Fruit fly (Drosophila melanogaster): ENCODE measurements around the gene CG1265.

CG1265 gene

DNA sequence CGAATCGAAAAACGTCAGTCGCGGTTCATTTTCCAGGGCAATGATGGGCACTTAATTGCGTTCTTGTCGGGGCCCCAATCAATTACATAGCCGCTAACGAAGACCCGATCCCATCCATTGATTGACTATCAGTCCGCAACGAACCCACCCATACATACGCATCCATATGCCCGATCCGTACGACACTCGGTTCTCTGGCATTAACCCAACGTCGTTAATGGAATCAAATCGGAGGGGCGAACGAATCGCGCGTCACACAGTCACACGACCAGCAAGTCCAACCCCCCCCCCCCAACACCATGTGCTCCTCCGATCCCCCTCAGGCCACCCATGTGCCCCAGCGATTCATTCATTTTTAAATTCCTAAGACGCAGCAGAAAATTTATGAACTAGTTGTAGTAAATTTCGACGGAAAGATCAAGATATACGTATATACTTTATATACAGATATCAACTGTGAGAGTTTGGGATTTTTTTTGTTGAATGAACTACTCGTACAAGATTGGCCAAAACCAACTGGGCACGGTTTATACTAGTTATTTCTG lies 33.3 kb upstream of the CG1265 start (continued):
- TF ChIP-seq CG13894 (tag; optimal IDR thresholded peaks at IDR 0.05) (peak; percentile 95), sna (GFP tag; IDR thresholded peaks at IDR 0.05; ENCODE audit: partially characterized antibody) (no peak), salm (tag; optimal IDR thresholded peaks at IDR 0.05) (no peak), E2f2 (GFP tag; IDR thresholded peaks at IDR 0.05) (0 out of 2 replicates have a peak, but pooled peaks have one; percentile 15), CG14710 (tag; optimal IDR thresholded peaks at IDR 0.05) (no peak), Lpt (GFP tag; optimal IDR thresholded peaks at IDR 0.05) (no peak), CG10321 (GFP tag; IDR thresholded peaks at IDR 0.05) (0 out of 2 replicates have a peak, but pooled peaks have one; percentile 11), br (optimal IDR thresholded peaks at IDR 0.05) (no peak), crol (GFP tag; IDR thresholded peaks at IDR 0.05) (peak; percentile 99), kay (GFP tag; optimal IDR thresholded peaks at IDR 0.05) (peak; percentile 52), Drgx (GFP tag; IDR thresholded peaks at IDR 0.05) (peak; percentile 38; the same call in 1 of the 2 replicates), Adf1 (GFP tag; IDR thresholded peaks at IDR 0.05) (peak; percentile 54), kni (GFP tag; optimal IDR thresholded peaks at IDR 0.05) (peak; percentile 13), ab (GFP tag; optimal IDR thresholded peaks at IDR 0.05) (no peak), CG6813 (GFP tag; optimal IDR thresholded peaks at IDR 0.05) (peak; percentile 9), nom (GFP tag; optimal IDR thresholded peaks at IDR 0.05) (peak; percentile 47), cg (GFP tag; optimal IDR thresholded peaks at IDR 0.05) (peak; percentile 70), cwo (GFP tag; optimal IDR thresholded peaks at IDR 0.05) (peak; percentile 99), odd (GFP tag; optimal IDR thresholded peaks at IDR 0.05) (peak; percentile 0), Fer3 (tag; optimal IDR thresholded peaks at IDR 0.05) (peak; percentile 12), abd-A (tag; optimal IDR thresholded peaks at IDR 0.05) (peak; percentile 93), chinmo (GFP tag; IDR thresholded peaks at IDR 0.05; ENCODE audit: partially characterized antibody) (peak; percentile 96), Stat92E (GFP tag; optimal IDR thresholded peaks at IDR 0.05) (peak in 1 of 3 experiments; percentile 10), CG15514 (GFP tag; optimal IDR thresholded peaks at IDR 0.05) (peak; percentile 52), HmgZ (tag; optimal IDR thresholded peaks at IDR 0.05) (peak; percentile 64), Kr (GFP tag; optimal IDR thresholded peaks at IDR 0.05) (no peak), phol (tag; optimal IDR thresholded peaks at IDR 0.05) (no peak), pros (GFP tag; optimal IDR thresholded peaks at IDR 0.05) (peak; percentile 79), grn (GFP tag; optimal IDR thresholded peaks at IDR 0.05) (peak; percentile 84), twi (tag; optimal IDR thresholded peaks at IDR 0.05) (peak; percentile 34), Ravus (GFP tag; IDR thresholded peaks at IDR 0.05) (no peak), Gug (GFP tag; IDR thresholded peaks at IDR 0.05) (peak; percentile 4; the same call in 2 of the 4 replicates), CG9932 (GFP tag; IDR thresholded peaks at IDR 0.05) (peak; percentile 49; the same call in 1 of the 2 replicates), Neu2 (GFP tag; optimal IDR thresholded peaks at IDR 0.05; ENCODE audit: borderline replicate concordance) (no peak), NfI (GFP tag; optimal IDR thresholded peaks at IDR 0.05) (peak; percentile 34), CG7987 (GFP tag; optimal IDR thresholded peaks at IDR 0.05) (peak; percentile 35), CG18599 (GFP tag; optimal IDR thresholded peaks at IDR 0.05) (peak; percentile 26), CG31441 (GFP tag; IDR thresholded peaks at IDR 0.05) (no peak), CG5180 (GFP tag; optimal IDR thresholded peaks at IDR 0.05) (peak; percentile 14), CG10654 (GFP tag; optimal IDR thresholded peaks at IDR 0.05) (no peak), CG6791 (GFP tag; IDR thresholded peaks at IDR 0.05; ENCODE audit: partially characterized antibody) (0 out of 3 replicates have a peak, but pooled peaks have one; percentile 33), CG7745 (tag; optimal IDR thresholded peaks at IDR 0.05) (peak; percentile 19), lab (GFP tag; optimal IDR thresholded peaks at IDR 0.05) (peak; percentile 81), z (GFP tag; IDR thresholded peaks at IDR 0.05) (0 out of 3 replicates have a peak, but pooled peaks have one; percentile 28), CG11560 (tag; IDR thresholded peaks at IDR 0.05) (no peak), CG10209 (GFP tag; optimal IDR thresholded peaks at IDR 0.05) (no peak), Med (GFP tag) (peak; percentile 30), Dll (GFP tag; IDR thresholded peaks at IDR 0.05; ENCODE audit: partially characterized antibody) (no peak)
